Fruit fly (Drosophila melanogaster) whole organism, wandering third instar larva: ENCODE data around the gene CG43317.

ENCODE experiments used
- OdsH ChIP-seq: fragments of 200-800 bp; sonication (Bioruptor generic); optimal IDR thresholded peaks from 2 replicates; lab custom pipeline; 2016; ENCODE audit warnings: missing biosample characterization, mild to moderate bottlenecking, missing genetic modification characterization
- dmrt93B ChIP-seq: fragments of 200-800 bp; sonication (Bioruptor generic); optimal IDR thresholded peaks from 2 replicates; lab custom pipeline; 2018; ENCODE audit warnings: missing biosample characterization, mild to moderate bottlenecking, missing genetic modification characterization
- foxo ChIP-seq, 2 experiments: fragments of 200-800 bp; sonication (Bioruptor generic); optimal IDR thresholded peaks; 2 replicates in 1 of 2; 3 replicates in 1 of 2; lab custom pipeline; 2016 to 2017; ENCODE audit warnings: missing biosample characterization in 2 of 2, missing genetic modification characterization in 2 of 2
- psq ChIP-seq: fragments of 200-800 bp; sonication (Bioruptor generic); optimal IDR thresholded peaks from 3 replicates; lab custom pipeline; 2017; ENCODE audit warnings: missing biosample characterization, mild to moderate bottlenecking, missing genetic modification characterization, moderate library complexity

dm6 chr3R:15786538-15786937, 47.7 kb downstream of the CG43317 start, which contains the start of gene CG9590:
- no peak for TF ChIP-seq foxo (GFP tag; optimal IDR thresholded peaks at IDR 0.05; lab: Kevin White, UChicago)
- TF ChIP-seq dmrt93B (GFP tag; lab: Kevin White, UChicago) = no peak
- TF ChIP-seq OdsH (GFP tag; lab: Kevin White, UChicago) = no peak
- no peak for TF ChIP-seq psq (GFP tag; lab: Kevin White, UChicago)
